Fruit fly (Drosophila melanogaster) whole organism, embryonic: ENCODE measurements around the gene CG32188.

Source experiments
- CG11504 ChIP-seq: fragments of 200-800 bp; sonication (Bioruptor generic); optimal IDR thresholded peaks from 3 replicates; lab custom pipeline; 2019; ENCODE audit warnings: missing biosample characterization, mild to moderate bottlenecking, missing genetic modification characterization, moderate library complexity
- CG11695 ChIP-seq: fragments of 200-800 bp; sonication (Bioruptor generic); IDR thresholded peaks from 3 replicates; pipeline ENCODE4 v1.3.6; 2022; ENCODE audit warnings: missing biosample characterization, missing genetic modification characterization
- CG12155 ChIP-seq: fragments of 200-800 bp; sonication (Bioruptor generic); optimal IDR thresholded peaks from 3 replicates; lab custom pipeline; 2016; ENCODE audit warnings: missing biosample characterization, missing genetic modification characterization
- CG12659 ChIP-seq: fragments of 200-800 bp; sonication (Bioruptor generic); optimal IDR thresholded peaks from 3 replicates; lab custom pipeline; 2017; ENCODE audit warnings: mild to moderate bottlenecking, missing biosample characterization, missing genetic modification reagents, missing genetic modification characterization
- CG13123 ChIP-seq: fragments of 200-800 bp; sonication (Bioruptor generic); optimal IDR thresholded peaks from 2 replicates; lab custom pipeline; 2016; ENCODE audit warnings: missing biosample characterization, missing genetic modification characterization
- CG13296 ChIP-seq: fragments of 200-800 bp; sonication (Bioruptor generic); optimal IDR thresholded peaks from 3 replicates; lab custom pipeline; 2018; ENCODE audit warnings: missing biosample characterization, mild to moderate bottlenecking, missing genetic modification characterization
- CG13624 ChIP-seq: fragments of 200-800 bp; sonication (Bioruptor generic); optimal IDR thresholded peaks from 2 replicates; lab custom pipeline; 2016; ENCODE audit warnings: missing biosample characterization, missing genetic modification characterization
- CG13775 ChIP-seq: fragments of 200-800 bp; sonication (Bioruptor generic); optimal IDR thresholded peaks from 3 replicates; lab custom pipeline; 2017; ENCODE audit warnings: missing biosample characterization, mild to moderate bottlenecking, missing genetic modification characterization
- CG13894 ChIP-seq: fragments of 200-800 bp; sonication (Bioruptor generic); optimal IDR thresholded peaks from 3 replicates; lab custom pipeline; 2018; ENCODE audit warnings: missing biosample characterization, mild to moderate bottlenecking, missing genetic modification characterization, moderate library complexity
- CG18619 ChIP-seq: fragments of 200-800 bp; sonication (Bioruptor generic); optimal IDR thresholded peaks from 3 replicates; lab custom pipeline; 2017; ENCODE audit warnings: missing biosample characterization, mild to moderate bottlenecking, missing genetic modification characterization
- CG18764 ChIP-seq: fragments of 200-800 bp; sonication (Bioruptor generic); optimal IDR thresholded peaks from 3 replicates; lab custom pipeline; 2016; ENCODE audit warnings: missing biosample characterization, missing genetic modification characterization
- CG2116 ChIP-seq: fragments of 200-800 bp; sonication (Bioruptor generic); optimal IDR thresholded peaks from 3 replicates; lab custom pipeline; 2018; ENCODE audit warnings: missing biosample characterization, mild to moderate bottlenecking, missing genetic modification characterization
- CG31365 ChIP-seq: fragments of 200-800 bp; sonication (Bioruptor generic); optimal IDR thresholded peaks from 2 replicates; lab custom pipeline; 2018; ENCODE audit warnings: missing biosample characterization, mild to moderate bottlenecking, missing genetic modification characterization
- CG3281 ChIP-seq: fragments of 200-800 bp; sonication (Bioruptor generic); optimal IDR thresholded peaks from 3 replicates; lab custom pipeline; 2017; ENCODE audit warnings: missing biosample characterization, mild to moderate bottlenecking, missing genetic modification characterization
- CG34422 ChIP-seq: fragments of 200-800 bp; sonication (Bioruptor generic); IDR thresholded peaks from 3 replicates; pipeline ENCODE4 v1.3.6; 2022; ENCODE audit warnings: missing biosample characterization, missing genetic modification characterization
- CG4707 ChIP-seq: fragments of 200-800 bp; sonication (Bioruptor generic); optimal IDR thresholded peaks from 2 replicates; lab custom pipeline; 2018; ENCODE audit warnings: missing biosample characterization, mild to moderate bottlenecking, missing genetic modification characterization, moderate library complexity
- CG6854 ChIP-seq: fragments of 200-800 bp; sonication (Bioruptor generic); optimal IDR thresholded peaks from 3 replicates; lab custom pipeline; 2017; ENCODE audit warnings: missing biosample characterization, mild to moderate bottlenecking, missing genetic modification characterization
- CG7271 ChIP-seq: fragments of 200-800 bp; sonication (Bioruptor generic); optimal IDR thresholded peaks from 2 replicates; lab custom pipeline; 2018; ENCODE audit warnings: missing biosample characterization, mild to moderate bottlenecking, missing genetic modification characterization, moderate library complexity
- CG8290 ChIP-seq, 3 experiments: fragments of 200-800 bp; sonication (Bioruptor generic); optimal IDR thresholded peaks; 2 replicates each; lab custom pipeline; 2016 to 2019; ENCODE audit warnings: missing biosample characterization in 3 of 3, missing genetic modification characterization in 3 of 3, mild to moderate bottlenecking in 2 of 3, moderate library complexity in 1 of 3
- CG8388 ChIP-seq: fragments of 200-800 bp; sonication (Bioruptor generic); optimal IDR thresholded peaks from 2 replicates; lab custom pipeline; 2019; ENCODE audit warnings: missing biosample characterization, mild to moderate bottlenecking, missing genetic modification characterization, moderate library complexity
- CrebB ChIP-seq: fragments of 200-800 bp; sonication (Bioruptor generic); optimal IDR thresholded peaks from 3 replicates; lab custom pipeline; 2018; ENCODE audit warnings: missing biosample characterization, mild to moderate bottlenecking, missing genetic modification characterization
- Dip2 ChIP-seq: fragments of 200-800 bp; sonication (Bioruptor generic); IDR thresholded peaks from 2 replicates; pipeline ENCODE4 v1.3.6; 2022; ENCODE audit warnings: missing biosample characterization, missing genetic modification characterization
- Dref ChIP-seq: fragments of 200-800 bp; sonication (Bioruptor generic); IDR thresholded peaks from 2 replicates; pipeline ENCODE4 v1.3.6; 2022; ENCODE audit warnings: missing biosample characterization, missing genetic modification characterization
- E2f2 ChIP-seq: fragments of 200-800 bp; sonication (Bioruptor generic); IDR thresholded peaks from 2 replicates; pipeline ENCODE4 v1.3.6; 2022; ENCODE audit warnings: missing biosample characterization, missing genetic modification characterization
- ERR ChIP-seq: fragments of 200-800 bp; sonication (Bioruptor generic); optimal IDR thresholded peaks from 2 replicates; lab custom pipeline; 2016; ENCODE audit warnings: missing biosample characterization, missing genetic modification characterization
- Fer2 ChIP-seq: fragments of 200-800 bp; sonication (Bioruptor generic); optimal IDR thresholded peaks from 2 replicates; lab custom pipeline; 2018; ENCODE audit warnings: missing biosample characterization, mild to moderate bottlenecking, missing genetic modification characterization, moderate library complexity
- Fer3 ChIP-seq: fragments of 200-800 bp; sonication (Bioruptor generic); optimal IDR thresholded peaks from 2 replicates; lab custom pipeline; 2018; ENCODE audit warnings: missing biosample characterization, mild to moderate bottlenecking, missing genetic modification characterization, moderate library complexity
- HmgZ ChIP-seq: fragments of 200-800 bp; sonication (Bioruptor generic); optimal IDR thresholded peaks from 2 replicates; lab custom pipeline; 2018; ENCODE audit warnings: missing biosample characterization, mild to moderate bottlenecking, missing genetic modification characterization
- MBD-R2 ChIP-seq: fragments of 200-800 bp; sonication (Bioruptor generic); IDR thresholded peaks from 2 replicates; pipeline ENCODE4 v1.3.6; 2022; ENCODE audit warnings: missing biosample characterization, missing genetic modification characterization
- Oli ChIP-seq: fragments of 200-800 bp; sonication (Bioruptor generic); optimal IDR thresholded peaks from 2 replicates; lab custom pipeline; 2018; ENCODE audit warnings: missing biosample characterization, mild to moderate bottlenecking, missing genetic modification characterization, moderate library complexity
- ase ChIP-seq: fragments of 200-800 bp; sonication (Bioruptor generic); IDR thresholded peaks from 3 replicates; pipeline ENCODE4 v1.3.6; 2022; ENCODE audit warnings: missing biosample characterization, missing genetic modification characterization
- chinmo ChIP-seq: fragments of 200-800 bp; sonication (Bioruptor generic); IDR thresholded peaks from 4 replicates; pipeline ENCODE4 v1.3.6; 2022; ENCODE audit warnings: missing biosample characterization, missing genetic modification characterization; ENCODE audit not compliant: partially characterized antibody
- crp ChIP-seq, 2 experiments: fragments of 200-800 bp; sonication (Bioruptor generic); optimal IDR thresholded peaks; 2 replicates in 1 of 2; 3 replicates in 1 of 2; lab custom pipeline; 2017; ENCODE audit warnings: missing biosample characterization in 2 of 2, missing genetic modification characterization in 2 of 2, mild to moderate bottlenecking in 1 of 2, moderate library complexity in 1 of 2
- dpn ChIP-seq, 2 experiments: fragments of 200-800 bp; sonication (Bioruptor generic); optimal IDR thresholded peaks; 3 replicates each; lab custom pipeline; 2016; ENCODE audit warnings: missing biosample characterization in 2 of 2, missing genetic modification characterization in 2 of 2
- gcm ChIP-seq: fragments of 200-800 bp; sonication (Bioruptor generic); optimal IDR thresholded peaks from 2 replicates; lab custom pipeline; 2019; ENCODE audit warnings: missing biosample characterization, mild to moderate bottlenecking, missing genetic modification characterization, moderate library complexity
- nerfin-1 ChIP-seq: fragments of 200-800 bp; sonication (Bioruptor generic); optimal IDR thresholded peaks from 3 replicates; lab custom pipeline; 2019; ENCODE audit warnings: missing biosample characterization, mild to moderate bottlenecking, missing genetic modification characterization, moderate library complexity
- pan ChIP-seq, 4 experiments: fragments of >200 bp in 3 of 4; fragments of 200-800 bp in 1 of 4; sonication (Bioruptor generic) in 1 of 4; optimal IDR thresholded peaks in 3 of 4; IDR thresholded peaks in 1 of 4; 2 replicates each; pipeline versions ENCODE4 v1.3.6 to Lab custom; 2017 to 2022; ENCODE audit warnings: missing biosample characterization in 2 of 4, missing genetic modification characterization in 2 of 4, mixed read lengths in 1 of 4
- phol ChIP-seq: fragments of 200-800 bp; sonication (Bioruptor generic); optimal IDR thresholded peaks from 3 replicates; lab custom pipeline; 2018; ENCODE audit warnings: missing biosample characterization, mild to moderate bottlenecking, missing genetic modification characterization, moderate library complexity
- psq ChIP-seq: fragments of 200-800 bp; sonication (Bioruptor generic); optimal IDR thresholded peaks from 2 replicates; lab custom pipeline; 2017; ENCODE audit warnings: missing biosample characterization, missing genetic modification characterization
- pzg ChIP-seq: fragments of 200-800 bp; sonication (Bioruptor generic); optimal IDR thresholded peaks from 3 replicates; lab custom pipeline; 2018; ENCODE audit warnings: missing biosample characterization, mild to moderate bottlenecking, missing genetic modification characterization, moderate library complexity
- rib ChIP-seq: fragments of 200-800 bp; sonication (Bioruptor generic); IDR thresholded peaks from 2 replicates; pipeline ENCODE4 v1.3.6; 2022; ENCODE audit warnings: missing biosample characterization, missing genetic modification characterization
- run ChIP-seq: fragments of 200-800 bp; sonication (Bioruptor generic); optimal IDR thresholded peaks from 3 replicates; lab custom pipeline; 2018; ENCODE audit warnings: missing biosample characterization, mild to moderate bottlenecking, missing genetic modification characterization
- slbo ChIP-seq: fragments of 200-800 bp; sonication (Bioruptor generic); IDR thresholded peaks from 2 replicates; pipeline ENCODE4 v1.3.6; 2022; ENCODE audit warnings: missing biosample characterization, missing genetic modification characterization
- sqz ChIP-seq: fragments of 200-800 bp; sonication (Bioruptor generic); optimal IDR thresholded peaks from 3 replicates; lab custom pipeline; 2018; ENCODE audit warnings: missing biosample characterization, mild to moderate bottlenecking, missing genetic modification characterization
- ssp ChIP-seq: fragments of 200-800 bp; sonication (Bioruptor generic); IDR thresholded peaks from 2 replicates; pipeline ENCODE4 v1.3.6; 2022; ENCODE audit warnings: missing biosample characterization, missing genetic modification characterization
- tll ChIP-seq, 2 experiments: fragments of 200-800 bp in 1 of 2; fragments of >200 bp in 1 of 2; sonication (Bioruptor generic) in 1 of 2; optimal IDR thresholded peaks; 2 replicates each; lab custom pipeline; 2017 to 2019; ENCODE audit warnings: missing biosample characterization in 2 of 2, missing genetic modification characterization in 2 of 2, mild to moderate bottlenecking in 1 of 2, moderate library complexity in 1 of 2
- toy ChIP-seq: fragments of 200-800 bp; sonication (Bioruptor generic); IDR thresholded peaks from 2 replicates; pipeline ENCODE4 v1.3.6; 2022; ENCODE audit warnings: missing biosample characterization, missing genetic modification characterization

Gene CG32188

DNA sequence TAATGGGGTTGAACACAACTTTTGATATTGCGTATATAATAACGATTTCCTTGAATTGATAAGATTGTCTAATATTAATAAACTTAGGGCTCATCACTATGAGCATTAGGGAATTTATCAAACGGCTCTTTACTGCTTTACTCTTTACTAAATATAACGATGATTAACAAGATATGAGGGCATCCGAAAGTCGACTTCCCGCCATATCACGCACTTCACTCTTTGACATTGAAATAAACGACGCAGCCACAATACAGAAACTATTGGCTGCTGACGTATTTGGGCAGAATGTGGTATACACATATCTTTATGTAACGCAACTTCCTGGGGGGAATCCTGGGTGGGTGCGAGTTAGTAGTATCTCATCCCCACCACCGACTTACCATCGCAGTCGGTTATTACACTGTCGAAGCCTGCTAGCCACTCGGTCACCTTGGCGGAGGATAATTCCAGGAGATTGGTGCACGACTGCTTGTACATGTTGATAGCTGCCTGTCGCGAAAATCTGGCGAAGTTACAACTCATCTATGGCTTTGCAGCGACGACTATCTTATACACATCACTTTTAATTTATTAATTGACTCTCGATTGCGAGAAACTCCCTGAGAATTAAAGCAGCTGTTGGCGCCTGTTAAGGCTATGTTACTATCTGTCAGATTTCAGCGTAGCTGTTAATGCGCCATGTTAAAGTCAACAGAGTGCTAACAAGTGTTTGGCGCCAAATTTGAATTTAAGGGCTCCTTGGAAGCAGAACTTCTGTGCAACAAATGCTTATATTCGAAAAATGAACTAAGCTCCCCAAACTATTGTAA lies 9.7 kb upstream of the CG32188 start, which contains the start of gene CG5567 (continued):
- no peak for TF ChIP-seq CG8290 (GFP tag; optimal IDR thresholded peaks at IDR 0.05; lab: Kevin White, UChicago)
- TF ChIP-seq CG8290 (tag; optimal IDR thresholded peaks at IDR 0.05; lab: Kevin White, UChicago) = peak in 1 of 2 experiments; percentile 33
- peak; percentile 88 for TF ChIP-seq E2f2 (GFP tag; lab: Robert Waterston, UW)
- no peak for TF ChIP-seq CG31365
- no peak for TF ChIP-seq CG4707 (GFP tag; lab: Kevin White, UChicago)
- no peak for TF ChIP-seq CG18764 (GFP tag; lab: Kevin White, UChicago)
- peak; percentile 22 for TF ChIP-seq CG13775
- no peak for TF ChIP-seq Dip2 (GFP tag; lab: Robert Waterston, UW)
- TF ChIP-seq psq (GFP tag; lab: Kevin White, UChicago) = no peak
- no peak for TF ChIP-seq CG6854
- no peak for TF ChIP-seq tll (GFP tag; optimal IDR thresholded peaks at IDR 0.05; lab: Kevin White, UChicago)
- TF ChIP-seq CG11504 (tag; lab: Kevin White, UChicago) = no peak
- TF ChIP-seq slbo (GFP tag; lab: Robert Waterston, UW) = 0 out of 2 replicates have a peak, but pooled peaks have one; percentile 36
- no peak for TF ChIP-seq CG7271 (tag; lab: Kevin White, UChicago)
- peak; percentile 30 for TF ChIP-seq Fer3 (tag; lab: Kevin White, UChicago)
- TF ChIP-seq dpn (GFP tag; optimal IDR thresholded peaks at IDR 0.05; lab: Kevin White, UChicago) = peak in 1 of 2 experiments; percentile 21
- TF ChIP-seq CG8388 (GFP tag; lab: Kevin White, UChicago) = no peak
- TF ChIP-seq CG18619 (GFP tag; lab: Kevin White, UChicago) = no peak
- no peak for TF ChIP-seq ssp
- no peak for TF ChIP-seq ase (GFP tag; lab: Robert Waterston, UW)
- no peak for TF ChIP-seq Fer2 (tag; lab: Kevin White, UChicago)
- TF ChIP-seq pan (optimal IDR thresholded peaks at IDR 0.05; lab: Kevin White, UChicago) = no peak
- peak in 1 of 2 experiments; percentile 45 for TF ChIP-seq pan (GFP tag; optimal IDR thresholded peaks at IDR 0.05 in 1 of 2, IDR thresholded peaks at IDR 0.05 in 1 of 2)
- peak; percentile 56 for TF ChIP-seq CG13624 (GFP tag; lab: Kevin White, UChicago)
- TF ChIP-seq nerfin-1 = no peak
- 0 out of 4 replicates have a peak, but pooled peaks have one; percentile 51 for TF ChIP-seq chinmo (GFP tag; lab: Robert Waterston, UW)
- peak; percentile 2 for TF ChIP-seq phol (tag; lab: Kevin White, UChicago)
- TF ChIP-seq CG13296 (GFP tag; lab: Kevin White, UChicago) = no peak
- peak; percentile 46; the same call in 1 of the 3 replicates for TF ChIP-seq CG11695 (GFP tag; lab: Robert Waterston, UW)
- TF ChIP-seq pzg = peak; percentile 30
- peak; percentile 20 for TF ChIP-seq CG12659 (GFP tag; lab: Kevin White, UChicago)
- TF ChIP-seq crp (GFP tag; optimal IDR thresholded peaks at IDR 0.05; lab: Kevin White, UChicago) = peak in 1 of 2 experiments; percentile 77
- TF ChIP-seq CG13894 (tag; lab: Kevin White, UChicago) = peak; percentile 16
- TF ChIP-seq CG12155 (GFP tag; lab: Kevin White, UChicago) = peak; percentile 14
- no peak for TF ChIP-seq Dref (GFP tag; lab: Robert Waterston, UW)
- TF ChIP-seq MBD-R2 (GFP tag; lab: Robert Waterston, UW) = 0 out of 2 replicates have a peak, but pooled peaks have one; percentile 41
- peak; percentile 2 for TF ChIP-seq Oli
- TF ChIP-seq CG34422 (GFP tag; lab: Robert Waterston, UW) = no peak
- TF ChIP-seq HmgZ = peak; percentile 22
- TF ChIP-seq run (tag; lab: Kevin White, UChicago) = no peak
- peak; percentile 12 for TF ChIP-seq CrebB
- no peak for TF ChIP-seq sqz (GFP tag; lab: Kevin White, UChicago)
- no peak for TF ChIP-seq toy (GFP tag; lab: Robert Waterston, UW)
- no peak for TF ChIP-seq CG13123
- no peak for TF ChIP-seq gcm (GFP tag; lab: Kevin White, UChicago)
- peak; percentile 2 for TF ChIP-seq CG2116 (GFP tag; lab: Kevin White, UChicago)
- peak; percentile 80 for TF ChIP-seq ERR (GFP tag; lab: Kevin White, UChicago)
- TF ChIP-seq CG3281 (GFP tag; lab: Kevin White, UChicago) = peak; percentile 18
- 0 out of 2 replicates have a peak, but pooled peaks have one; percentile 21 for TF ChIP-seq rib (GFP tag; lab: Robert Waterston, UW)
